Fruit fly (Drosophila melanogaster): ENCODE data around the gene Ipp.

DNA sequence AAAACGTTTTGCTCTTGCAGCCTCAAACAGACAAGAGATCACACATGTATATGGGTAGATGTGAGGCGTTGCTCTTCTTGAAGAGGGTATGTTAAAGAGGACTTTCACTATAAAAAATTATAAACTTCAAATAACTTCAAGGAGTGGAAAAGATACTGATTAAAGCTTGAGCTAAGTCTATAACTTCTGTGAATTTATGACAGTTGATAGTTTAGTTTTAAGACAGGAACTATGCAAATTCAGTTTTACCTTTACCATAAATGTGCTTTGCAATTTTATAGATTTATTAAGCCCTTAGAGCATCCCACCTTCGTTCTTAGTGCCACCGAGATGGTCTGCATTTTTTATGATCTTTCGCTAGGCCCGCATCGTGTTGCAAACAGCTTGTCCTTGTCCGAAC lies 42.0 kb upstream of the Ipp start:
- TF ChIP-seq Dll (optimal IDR thresholded peaks at IDR 0.05) (no peak), pan (optimal IDR thresholded peaks at IDR 0.05) (no peak), EcR (GFP tag; optimal IDR thresholded peaks at IDR 0.05) (no peak), CG8478 (optimal IDR thresholded peaks at IDR 0.05) (no peak)
